Worm (Caenorhabditis elegans) whole organism, L1 larva: ENCODE data around the gene gem-1.

Source experiments
- aha-1 ChIP-seq: fragments of 150-350 bp; optimal IDR thresholded peaks from 2 replicates; lab custom pipeline; 2014; ENCODE audit warnings: missing biosample characterization, missing genetic modification characterization
- blmp-1 ChIP-seq: fragments of 150-350 bp; optimal IDR thresholded peaks from 2 replicates; lab custom pipeline; 2014; ENCODE audit warnings: missing biosample characterization, missing genetic modification characterization
- elt-3 ChIP-seq, 6 experiments: fragments of 150-350 bp in 1 of 6; sonication (generic microtip); optimal IDR thresholded peaks; 2 replicates each; lab custom pipeline; 2017 to 2018; ENCODE audit warnings: missing biosample characterization in 6 of 6, missing genetic modification characterization in 6 of 6, inconsistent platforms in 1 of 6
- fkh-10 ChIP-seq: sonication (generic microtip); optimal IDR thresholded peaks from 2 replicates; lab custom pipeline; 2017; ENCODE audit warnings: missing biosample characterization, missing genetic modification reagents, missing genetic modification characterization
- lin-35 ChIP-seq, 2 experiments: fragments of 150-350 bp; optimal IDR thresholded peaks; 2 replicates each; lab custom pipeline; 2014; ENCODE audit warnings: missing biosample characterization in 2 of 2, missing genetic modification characterization in 2 of 2, missing genetic modification reagents in 2 of 2
- mdl-1 ChIP-seq, 2 experiments: fragments of 150-350 bp; optimal IDR thresholded peaks; 2 replicates each; lab custom pipeline; 2014 to 2017; ENCODE audit warnings: missing biosample characterization in 2 of 2, missing genetic modification characterization in 2 of 2, inconsistent platforms in 1 of 2
- nhr-20 ChIP-seq: sonication (generic microtip); optimal IDR thresholded peaks from 2 replicates; lab custom pipeline; 2016; ENCODE audit warnings: mild to moderate bottlenecking, missing genetic modification characterization, missing compliant biosample characterization
- nhr-71 ChIP-seq: sonication (generic microtip); optimal IDR thresholded peaks from 2 replicates; lab custom pipeline; 2016; ENCODE audit warnings: mild to moderate bottlenecking, missing genetic modification characterization, moderate library complexity, missing compliant biosample characterization
- nhr-85 ChIP-seq: sonication (generic microtip); peaks from one replicate; lab custom pipeline; 2016; ENCODE audit warnings: missing genetic modification characterization, inconsistent platforms, missing compliant biosample characterization
- unc-62 ChIP-seq: fragments of 150-350 bp; optimal IDR thresholded peaks from 2 replicates; lab custom pipeline; 2014; ENCODE audit warnings: missing biosample characterization, missing genetic modification reagents, missing genetic modification characterization
- xbp-1 ChIP-seq: sonication (generic microtip); optimal IDR thresholded peaks from 2 replicates; lab custom pipeline; 2016; ENCODE audit warnings: missing genetic modification characterization, missing compliant biosample characterization

gem-1 gene

ce11 chrX:13322886-13323285, 53.9 kb downstream of the gem-1 start, which contains the start of gene F46G10.2:
Gene F46G10.2, plus strand, starts transcription at chrX:13322963.
- TF ChIP-seq blmp-1 (tag; lab: Kevin White, UChicago) (peak; percentile 73), aha-1 (tag; lab: Kevin White, UChicago) (no peak), unc-62 (no peak), mdl-1 (tag; optimal IDR thresholded peaks at IDR 0.05; lab: Kevin White, UChicago) (peak in 1 of 2 experiments; percentile 16), nhr-85 (peak; percentile 68), xbp-1 (tag; lab: Kevin White, UChicago) (no peak), nhr-20 (tag; lab: Kevin White, UChicago) (peak; percentile 26), elt-3 (tag; optimal IDR thresholded peaks at IDR 0.05; lab: Kevin White, UChicago) (peak in 1 of 6 experiments; percentile 32), fkh-10 (GFP tag; lab: Kevin White, UChicago) (no peak), lin-35 (GFP tag; optimal IDR thresholded peaks at IDR 0.05; lab: Kevin White, UChicago) (peak in 1 of 2 experiments; percentile 16), nhr-71 (peak; percentile 24)
